Worm (Caenorhabditis elegans) whole organism, L1 larva: ENCODE data around the gene R02F2.8.

Experiments used
- C04F5.9 ChIP-seq: sonication (generic microtip); optimal IDR thresholded peaks from 2 replicates; lab custom pipeline; 2016; ENCODE audit warnings: missing genetic modification characterization, missing compliant biosample characterization
- C16A3.4 ChIP-seq: fragments of 150-350 bp; optimal IDR thresholded peaks from 2 replicates; lab custom pipeline; 2014; ENCODE audit warnings: missing biosample characterization, missing genetic modification characterization
- C34B4.2 ChIP-seq: sonication (generic microtip); optimal IDR thresholded peaks from 2 replicates; lab custom pipeline; 2017; ENCODE audit warnings: mild to moderate bottlenecking, missing genetic modification characterization, missing compliant biosample characterization
- F16B12.6 ChIP-seq: fragments of 150-350 bp; optimal IDR thresholded peaks from 2 replicates; lab custom pipeline; 2014; ENCODE audit warnings: missing biosample characterization, missing genetic modification characterization
- alr-1 ChIP-seq: fragments of 200-800 bp; sonication (Bioruptor generic); optimal IDR thresholded peaks from 2 replicates; lab custom pipeline; 2018; ENCODE audit warnings: borderline replicate concordance, mild to moderate bottlenecking, missing genetic modification characterization, missing compliant biosample characterization
- aly-2 ChIP-seq: fragments of 150-350 bp; optimal IDR thresholded peaks from 2 replicates; lab custom pipeline; 2014; ENCODE audit warnings: missing biosample characterization, missing genetic modification characterization
- ama-1 ChIP-seq: fragments of 150-350 bp; optimal IDR thresholded peaks from 2 replicates; lab custom pipeline; 2014
- blmp-1 ChIP-seq: fragments of 150-350 bp; optimal IDR thresholded peaks from 2 replicates; lab custom pipeline; 2014; ENCODE audit warnings: missing biosample characterization, missing genetic modification characterization
- ceh-88 ChIP-seq: fragments of 200-800 bp; sonication (Bioruptor generic); IDR thresholded peaks from 2 replicates; pipeline ENCODE4 v1.3.6; 2022; ENCODE audit warnings: missing genetic modification characterization, missing compliant biosample characterization
- ceh-90 ChIP-seq: sonication (generic microtip); optimal IDR thresholded peaks from 2 replicates; lab custom pipeline; 2016; ENCODE audit warnings: missing genetic modification characterization, missing compliant biosample characterization
- dpl-1 ChIP-seq, 3 experiments: fragments of 150-350 bp in 2 of 3; sonication (generic microtip) in 1 of 3; optimal IDR thresholded peaks; 2 replicates each; lab custom pipeline; 2014 to 2017; ENCODE audit warnings: missing biosample characterization in 3 of 3, missing genetic modification characterization in 3 of 3, missing genetic modification reagents in 3 of 3
- dsc-1 ChIP-seq: sonication (generic microtip); optimal IDR thresholded peaks from 2 replicates; lab custom pipeline; 2016; ENCODE audit warnings: mild to moderate bottlenecking, missing genetic modification characterization, missing compliant biosample characterization
- efl-1 ChIP-seq, 4 experiments: fragments of 150-350 bp; optimal IDR thresholded peaks in 3 of 4; peaks in 1 of 4; 1 replicate in 1 of 4; 2 replicates in 3 of 4; lab custom pipeline; 2014; ENCODE audit warnings: missing biosample characterization in 2 of 4, missing genetic modification characterization in 2 of 4, missing genetic modification reagents in 2 of 4
- egl-27 ChIP-seq, 2 experiments: fragments of 150-350 bp in 1 of 2; sonication (generic microtip); optimal IDR thresholded peaks; 3 replicates each; lab custom pipeline; 2017 to 2018; ENCODE audit warnings: missing biosample characterization in 2 of 2, missing genetic modification characterization in 2 of 2, missing genetic modification reagents in 2 of 2
- elt-3 ChIP-seq, 6 experiments: fragments of 150-350 bp in 1 of 6; sonication (generic microtip); optimal IDR thresholded peaks; 2 replicates each; lab custom pipeline; 2017 to 2018; ENCODE audit warnings: missing biosample characterization in 6 of 6, missing genetic modification characterization in 6 of 6, inconsistent platforms in 1 of 6
- fkh-4 ChIP-seq: sonication (generic microtip); optimal IDR thresholded peaks from 2 replicates; lab custom pipeline; 2016; ENCODE audit warnings: missing compliant biosample characterization, missing genetic modification characterization, borderline replicate concordance
- grh-1 ChIP-seq: fragments of 200-800 bp; sonication (Bioruptor generic); IDR thresholded peaks from 2 replicates; pipeline ENCODE4 v1.3.6; 2022; ENCODE audit warnings: missing genetic modification reagents, missing genetic modification characterization, missing compliant biosample characterization
- hlh-4 ChIP-seq: sonication (generic microtip); optimal IDR thresholded peaks from 2 replicates; lab custom pipeline; 2016; ENCODE audit warnings: mild to moderate bottlenecking, missing genetic modification characterization, missing compliant biosample characterization
- irx-1 ChIP-seq: sonication (generic microtip); optimal IDR thresholded peaks from 2 replicates; lab custom pipeline; 2016; ENCODE audit warnings: missing genetic modification characterization, missing compliant biosample characterization
- isw-1 ChIP-seq: fragments of 200-800 bp; sonication (Bioruptor generic); IDR thresholded peaks from 2 replicates; pipeline ENCODE4 v1.3.6; 2022; ENCODE audit warnings: missing genetic modification characterization, missing compliant biosample characterization
- jun-1 ChIP-seq: fragments of 150-350 bp; optimal IDR thresholded peaks from 2 replicates; lab custom pipeline; 2014; ENCODE audit warnings: missing biosample characterization, missing genetic modification reagents, missing genetic modification characterization
- lin-15B ChIP-seq: fragments of 150-350 bp; sonication (generic microtip); optimal IDR thresholded peaks from 3 replicates; lab custom pipeline; 2014; ENCODE audit warnings: missing biosample characterization, missing genetic modification characterization
- lin-35 ChIP-seq, 2 experiments: fragments of 150-350 bp; optimal IDR thresholded peaks; 2 replicates each; lab custom pipeline; 2014; ENCODE audit warnings: missing biosample characterization in 2 of 2, missing genetic modification characterization in 2 of 2, missing genetic modification reagents in 2 of 2
- lir-3 ChIP-seq: sonication (generic microtip); optimal IDR thresholded peaks from 2 replicates; lab custom pipeline; 2016; ENCODE audit warnings: mild to moderate bottlenecking, missing genetic modification characterization, moderate library complexity, missing compliant biosample characterization; ENCODE audit not compliant: poor library complexity
- mab-9 ChIP-seq: fragments of 200-800 bp; sonication (Bioruptor generic); IDR thresholded peaks from 2 replicates; pipeline ENCODE4 v1.3.6; 2022; ENCODE audit warnings: missing genetic modification reagents, missing genetic modification characterization, missing compliant biosample characterization
- mdl-1 ChIP-seq, 2 experiments: fragments of 150-350 bp; optimal IDR thresholded peaks; 2 replicates each; lab custom pipeline; 2014 to 2017; ENCODE audit warnings: missing biosample characterization in 2 of 2, missing genetic modification characterization in 2 of 2, inconsistent platforms in 1 of 2
- mep-1 ChIP-seq: fragments of 150-350 bp; optimal IDR thresholded peaks from 2 replicates; lab custom pipeline; 2014; ENCODE audit warnings: missing biosample characterization, missing genetic modification characterization
- nhr-19 ChIP-seq: fragments of 200-800 bp; sonication (Bioruptor generic); conservative IDR thresholded peaks from 2 replicates; pipeline ENCODE4 v1.3.6; 2022; ENCODE audit warnings: missing genetic modification characterization, missing compliant biosample characterization
- nhr-20 ChIP-seq: sonication (generic microtip); optimal IDR thresholded peaks from 2 replicates; lab custom pipeline; 2016; ENCODE audit warnings: mild to moderate bottlenecking, missing genetic modification characterization, missing compliant biosample characterization
- nhr-28 ChIP-seq: fragments of 150-350 bp; optimal IDR thresholded peaks from 2 replicates; lab custom pipeline; 2014; ENCODE audit warnings: missing biosample characterization, missing genetic modification characterization
- nhr-84 ChIP-seq: sonication (generic microtip); optimal IDR thresholded peaks from 2 replicates; lab custom pipeline; 2017; ENCODE audit warnings: missing biosample characterization, missing genetic modification characterization
- nhr-85 ChIP-seq: sonication (generic microtip); peaks from one replicate; lab custom pipeline; 2016; ENCODE audit warnings: missing genetic modification characterization, inconsistent platforms, missing compliant biosample characterization
- nhr-90 ChIP-seq: sonication (generic microtip); optimal IDR thresholded peaks from 2 replicates; lab custom pipeline; 2016; ENCODE audit warnings: mild to moderate bottlenecking, missing genetic modification characterization, missing compliant biosample characterization; ENCODE audit not compliant: poor library complexity
- pax-3 ChIP-seq: fragments of 200-800 bp; sonication (Bioruptor generic); optimal IDR thresholded peaks from 2 replicates; lab custom pipeline; 2018; ENCODE audit warnings: mild to moderate bottlenecking, missing genetic modification characterization, moderate library complexity, missing compliant biosample characterization
- snpc-4 ChIP-seq: fragments of 150-350 bp; optimal IDR thresholded peaks from 2 replicates; lab custom pipeline; 2014; ENCODE audit warnings: missing biosample characterization, missing genetic modification characterization
- snu-23 ChIP-seq: sonication (generic microtip); optimal IDR thresholded peaks from 2 replicates; lab custom pipeline; 2016; ENCODE audit warnings: missing genetic modification characterization, missing compliant biosample characterization
- sup-37 ChIP-seq: fragments of 200-800 bp; sonication (Bioruptor generic); optimal IDR thresholded peaks from 2 replicates; lab custom pipeline; 2018; ENCODE audit warnings: mild to moderate bottlenecking, missing genetic modification characterization, missing compliant biosample characterization
- swsn-7 ChIP-seq: sonication (generic microtip); optimal IDR thresholded peaks from 2 replicates; lab custom pipeline; 2016; ENCODE audit warnings: missing genetic modification characterization, missing compliant biosample characterization
- tbx-2 ChIP-seq: sonication (generic microtip); optimal IDR thresholded peaks from 2 replicates; lab custom pipeline; 2016; ENCODE audit warnings: missing genetic modification characterization, missing compliant biosample characterization
- unc-130 ChIP-seq: fragments of 150-350 bp; optimal IDR thresholded peaks from 2 replicates; lab custom pipeline; 2017; ENCODE audit warnings: missing biosample characterization, missing genetic modification characterization, inconsistent platforms
- unc-30 ChIP-seq: sonication (generic microtip); optimal IDR thresholded peaks from 2 replicates; lab custom pipeline; 2017; ENCODE audit warnings: missing biosample characterization, missing genetic modification characterization
- unc-62 ChIP-seq: fragments of 150-350 bp; optimal IDR thresholded peaks from 2 replicates; lab custom pipeline; 2014; ENCODE audit warnings: missing biosample characterization, missing genetic modification reagents, missing genetic modification characterization
- vab-15 ChIP-seq: sonication (generic microtip); optimal IDR thresholded peaks from 2 replicates; lab custom pipeline; 2017; ENCODE audit warnings: missing genotype, mild to moderate bottlenecking, missing genetic modification characterization, missing compliant biosample characterization
- xbp-1 ChIP-seq: sonication (generic microtip); optimal IDR thresholded peaks from 2 replicates; lab custom pipeline; 2016; ENCODE audit warnings: missing genetic modification characterization, missing compliant biosample characterization
- ztf-11 ChIP-seq, 2 experiments: sonication (generic microtip); optimal IDR thresholded peaks; 2 replicates each; lab custom pipeline; 2016 to 2017; ENCODE audit warnings: missing genetic modification characterization in 2 of 2, missing biosample characterization in 1 of 2, missing compliant biosample characterization in 1 of 2
- ztf-4 ChIP-seq: fragments of 150-350 bp; optimal IDR thresholded peaks from 2 replicates; lab custom pipeline; 2014; ENCODE audit warnings: missing biosample characterization, missing genetic modification characterization

Gene R02F2.8

ce11 chrIII:5506023-5506597 is 11.0 kb upstream of the R02F2.8 start (continued):
- TF ChIP-seq alr-1 (no peak), nhr-20 (tag; lab: Kevin White, UChicago) (peak; percentile 26), egl-27 (tag; optimal IDR thresholded peaks at IDR 0.05; lab: Kevin White, UChicago) (no peak), ztf-4 (peak; percentile 33), xbp-1 (tag; lab: Kevin White, UChicago) (no peak), mab-9 (GFP tag; lab: Robert Waterston, UW) (no peak), snu-23 (GFP tag; lab: Kevin White, UChicago) (peak; percentile 52), unc-30 (no peak), nhr-19 (peak; percentile 33), isw-1 (no peak), lin-35 (GFP tag; optimal IDR thresholded peaks at IDR 0.05; lab: Kevin White, UChicago) (peak in 1 of 2 experiments; percentile 21), unc-62 (GFP tag; lab: Kevin White, UChicago) (no peak), nhr-90 (tag; lab: Kevin White, UChicago) (peak; percentile 54), hlh-4 (no peak), mdl-1 (tag; optimal IDR thresholded peaks at IDR 0.05; lab: Kevin White, UChicago) (no peak), fkh-4 (tag; lab: Kevin White, UChicago) (no peak), lin-15B (tag; lab: Kevin White, UChicago) (no peak), mep-1 (no peak), vab-15 (tag; lab: Kevin White, UChicago) (no peak), jun-1 (tag; lab: Kevin White, UChicago) (no peak), lir-3 (tag; lab: Kevin White, UChicago) (no peak), dpl-1 (GFP tag; optimal IDR thresholded peaks at IDR 0.05; lab: Kevin White, UChicago) (no peak), C34B4.2 (tag; lab: Kevin White, UChicago) (no peak), ceh-88 (GFP tag; lab: Robert Waterston, UW) (no peak), ama-1 (lab: Kevin White, UChicago) (peak; percentile 97), pax-3 (tag; lab: Kevin White, UChicago) (no peak), grh-1 (peak; percentile 55)

- TF ChIP-seq nhr-19 (no peak), mab-9 (GFP tag; lab: Robert Waterston, UW) (no peak), F16B12.6 (tag; lab: Kevin White, UChicago) (no peak), elt-3 (tag; optimal IDR thresholded peaks at IDR 0.05; lab: Kevin White, UChicago) (no peak), lir-3 (tag; lab: Kevin White, UChicago) (peak; percentile 5), tbx-2 (no peak), aly-2 (tag; lab: Kevin White, UChicago) (peak; percentile 76), blmp-1 (tag; lab: Kevin White, UChicago) (no peak), efl-1 (optimal IDR thresholded peaks at IDR 0.05; lab: Kevin White, UChicago) (no peak), efl-1 (GFP tag; optimal IDR thresholded peaks at IDR 0.05 in 1 of 2; lab: Kevin White, UChicago) (peak in 1 of 2 experiments; percentile 90)
These were observed 10.5 kb upstream of the R02F2.8 start for ce11 chrIII:5505474-5506022.

ce11 chrIII:5504725-5505473 is 9.8 kb upstream of the R02F2.8 start:
- TF ChIP-seq efl-1 (optimal IDR thresholded peaks at IDR 0.05; lab: Kevin White, UChicago), result no peak
- TF ChIP-seq efl-1 (GFP tag; optimal IDR thresholded peaks at IDR 0.05 in 1 of 2; lab: Kevin White, UChicago), result peak in 1 of 2 experiments; percentile 92
- TF ChIP-seq pax-3 (tag; lab: Kevin White, UChicago), result no peak
- peak; percentile 64 for TF ChIP-seq nhr-85
- no peak for TF ChIP-seq C04F5.9
- no peak for TF ChIP-seq C16A3.4 (tag; lab: Kevin White, UChicago)
- TF ChIP-seq blmp-1 (tag; lab: Kevin White, UChicago), result no peak
- TF ChIP-seq vab-15 (tag; lab: Kevin White, UChicago), result no peak
- no peak for TF ChIP-seq ceh-90 (tag; lab: Kevin White, UChicago)
- no peak for TF ChIP-seq ztf-4
- no peak for TF ChIP-seq ztf-11 (tag; optimal IDR thresholded peaks at IDR 0.05; lab: Kevin White, UChicago)
- no peak for TF ChIP-seq lin-15B (tag; lab: Kevin White, UChicago)
- no peak for TF ChIP-seq unc-130
- TF ChIP-seq dsc-1 (tag; lab: Kevin White, UChicago), result no peak
- TF ChIP-seq lin-35 (GFP tag; optimal IDR thresholded peaks at IDR 0.05; lab: Kevin White, UChicago), result no peak
- no peak for TF ChIP-seq nhr-28 (tag; lab: Kevin White, UChicago)
- no peak for TF ChIP-seq snpc-4 (tag; lab: Kevin White, UChicago)
- TF ChIP-seq nhr-84, result no peak
- TF ChIP-seq sup-37 (GFP tag; lab: Kevin White, UChicago), result no peak
- TF ChIP-seq ama-1 (lab: Kevin White, UChicago), result peak; percentile 7
- TF ChIP-seq irx-1 (tag; lab: Kevin White, UChicago), result no peak
- TF ChIP-seq egl-27 (tag; optimal IDR thresholded peaks at IDR 0.05; lab: Kevin White, UChicago), result no peak
- TF ChIP-seq elt-3 (tag; optimal IDR thresholded peaks at IDR 0.05; lab: Kevin White, UChicago), result no peak
- TF ChIP-seq swsn-7 (tag; lab: Kevin White, UChicago), result no peak
- TF ChIP-seq, all 84 proteins: peak for 3
